Worm (Caenorhabditis elegans): ENCODE results near the gene ham-2.

DNA sequence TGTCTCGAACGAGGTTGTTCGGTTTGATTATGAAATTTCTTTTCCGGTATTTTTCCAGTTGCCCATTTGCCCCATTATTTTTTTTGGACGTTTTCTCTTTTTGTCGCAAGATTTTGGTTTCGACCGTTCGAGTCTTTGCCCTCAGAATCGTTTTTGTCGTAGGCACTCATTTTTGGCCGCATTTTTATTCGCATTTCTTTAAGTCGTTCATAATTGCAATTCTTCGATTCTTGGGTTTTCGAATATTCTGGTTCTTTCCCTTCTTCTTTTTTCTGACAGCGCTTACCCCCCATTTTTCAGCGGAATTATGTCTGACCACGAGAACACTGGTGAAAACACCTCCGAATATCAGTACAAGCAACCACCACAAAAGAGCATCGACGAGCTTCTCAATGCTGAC is 46.3 kb upstream of the ham-2 start, which contains the start of gene rhi-1:
- TF ChIP-seq ama-1 (optimal IDR thresholded peaks at IDR 0.05), result no peak
- no peak for TF ChIP-seq fos-1 (tag; optimal IDR thresholded peaks at IDR 0.05)
- TF ChIP-seq fkh-10 (GFP tag; optimal IDR thresholded peaks at IDR 0.05), result no peak
- no peak for TF ChIP-seq nhr-76 (tag; optimal IDR thresholded peaks at IDR 0.05)
- no peak for TF ChIP-seq pqm-1 (tag; optimal IDR thresholded peaks at IDR 0.05)
- no peak for TF ChIP-seq elt-1 (tag; optimal IDR thresholded peaks at IDR 0.05)
- TF ChIP-seq nfya-1 (tag; optimal IDR thresholded peaks at IDR 0.05; ENCODE audit: insufficient read depth), result no peak
- TF ChIP-seq elt-3 (tag; optimal IDR thresholded peaks at IDR 0.05), result no peak
- no peak for TF ChIP-seq jun-1 (tag; optimal IDR thresholded peaks at IDR 0.05)
- no peak for TF ChIP-seq egl-27 (tag; optimal IDR thresholded peaks at IDR 0.05)
- TF ChIP-seq nhr-11 (tag; optimal IDR thresholded peaks at IDR 0.05), result no peak
- TF ChIP-seq unc-62 (GFP tag; optimal IDR thresholded peaks at IDR 0.05), result no peak
